Fruit fly (Drosophila melanogaster) whole organism, wandering third instar larva: Measurements from ENCODE around the gene CG14253.

Experiments used
- Abd-B ChIP-seq: fragments of >200 bp; optimal IDR thresholded peaks from 2 replicates; lab custom pipeline; 2017; ENCODE audit warnings: missing biosample characterization, missing genetic modification characterization
- CG32264 ChIP-seq: fragments of 200-800 bp; sonication (Bioruptor generic); optimal IDR thresholded peaks from 2 replicates; lab custom pipeline; 2016; ENCODE audit warnings: missing biosample characterization, missing genetic modification characterization
- CG9705 ChIP-seq: fragments of 200-800 bp; sonication (Bioruptor generic); optimal IDR thresholded peaks from 2 replicates; lab custom pipeline; 2018; ENCODE audit warnings: missing biosample characterization, mild to moderate bottlenecking, missing genetic modification characterization
- CrebA ChIP-seq: fragments of 200-800 bp; sonication (Bioruptor generic); optimal IDR thresholded peaks from 2 replicates; lab custom pipeline; 2016; ENCODE audit warnings: missing biosample characterization, mild to moderate bottlenecking, missing genetic modification characterization, borderline replicate concordance
- Dfd ChIP-seq: fragments of >200 bp; optimal IDR thresholded peaks from 2 replicates; lab custom pipeline; 2017; ENCODE audit warnings: missing biosample characterization, missing genetic modification characterization
- Dif ChIP-seq: fragments of 200-275, 200-300 bp; sonication (Bioruptor generic); optimal IDR thresholded peaks from 2 replicates; lab custom pipeline; 2018; ENCODE audit warnings: missing biosample characterization, missing genetic modification characterization; ENCODE audit not compliant: partially characterized antibody
- GATAd ChIP-seq: sonication (Bioruptor generic); optimal IDR thresholded peaks from 2 replicates; lab custom pipeline; 2016; ENCODE audit warnings: missing biosample characterization, missing genetic modification characterization
- HLH106 ChIP-seq: fragments of 200-800 bp; optimal IDR thresholded peaks from 3 replicates; lab custom pipeline; 2019; ENCODE audit warnings: missing biosample characterization, mild to moderate bottlenecking, missing genetic modification characterization, moderate library complexity
- Hnf4 ChIP-seq: fragments of 200-800 bp; sonication (Bioruptor generic); optimal IDR thresholded peaks from 2 replicates; lab custom pipeline; 2016; ENCODE audit warnings: missing biosample characterization, mild to moderate bottlenecking, missing genetic modification characterization
- Hr78 ChIP-seq: fragments of >200 bp; optimal IDR thresholded peaks from 2 replicates; lab custom pipeline; 2017; ENCODE audit warnings: missing biosample characterization, missing genetic modification characterization
- Hr83 ChIP-seq: fragments of 200-300 bp; sonication (Bioruptor generic); optimal IDR thresholded peaks from 2 replicates; lab custom pipeline; 2016; ENCODE audit warnings: missing biosample characterization, mild to moderate bottlenecking, missing genetic modification characterization, moderate library complexity; ENCODE audit not compliant: poor library complexity, severe bottlenecking
- Jra ChIP-seq: sonication (Bioruptor generic); optimal IDR thresholded peaks from 2 replicates; lab custom pipeline; 2016; ENCODE audit warnings: missing biosample characterization, missing genetic modification characterization
- Mio ChIP-seq: sonication (Bioruptor generic); optimal IDR thresholded peaks from 2 replicates; lab custom pipeline; 2016; ENCODE audit warnings: missing biosample characterization, missing genetic modification characterization
- Myc ChIP-seq: fragments of >200 bp; optimal IDR thresholded peaks from 2 replicates; lab custom pipeline; 2017
- N ChIP-seq: fragments of >200 bp; optimal IDR thresholded peaks from 2 replicates; lab custom pipeline; 2018; ENCODE audit warnings: missing biosample characterization, missing external identifiers, missing genetic modification characterization
- OdsH ChIP-seq: fragments of 200-800 bp; sonication (Bioruptor generic); optimal IDR thresholded peaks from 2 replicates; lab custom pipeline; 2016; ENCODE audit warnings: missing biosample characterization, mild to moderate bottlenecking, missing genetic modification characterization
- Rel ChIP-seq, 2 experiments: fragments of 200-800 bp; sonication (Bioruptor generic) in 1 of 2; optimal IDR thresholded peaks; 2 replicates in 1 of 2; 3 replicates in 1 of 2; lab custom pipeline; 2016 to 2019; ENCODE audit warnings: mild to moderate bottlenecking in 2 of 2, missing biosample characterization in 2 of 2, missing genetic modification characterization in 2 of 2, moderate library complexity in 1 of 2
- Sp1 ChIP-seq: fragments of 200-800 bp; sonication (Bioruptor generic); optimal IDR thresholded peaks from 3 replicates; lab custom pipeline; 2019; ENCODE audit warnings: missing biosample characterization, mild to moderate bottlenecking, missing genetic modification characterization, moderate library complexity
- Vsx2 ChIP-seq: fragments of 200-300, 225-300 bp; sonication (Bioruptor generic); optimal IDR thresholded peaks from 2 replicates; lab custom pipeline; 2018; ENCODE audit warnings: missing biosample characterization, missing genetic modification characterization; ENCODE audit not compliant: partially characterized antibody
- br ChIP-seq: fragments of 200-800 bp; sonication (Bioruptor generic); optimal IDR thresholded peaks from 2 replicates; lab custom pipeline; 2016; ENCODE audit warnings: missing biosample characterization, missing genetic modification characterization
- brk ChIP-seq: fragments of 200-800 bp; sonication (Bioruptor generic); optimal IDR thresholded peaks from 2 replicates; lab custom pipeline; 2016; ENCODE audit warnings: missing biosample characterization, mild to moderate bottlenecking, missing genetic modification characterization
- dl ChIP-seq, 2 experiments: fragments of 175-275, 200-275 bp in 1 of 2; fragments of 200-275 bp in 1 of 2; sonication (Bioruptor generic); optimal IDR thresholded peaks; lab custom pipeline; 2018; ENCODE audit warnings: mild to moderate bottlenecking in 2 of 2, missing biosample characterization in 2 of 2, missing genetic modification characterization in 2 of 2, moderate library complexity in 2 of 2; ENCODE audit not compliant: partially characterized antibody in 2 of 2, insufficient read depth in 1 of 2
- dmrt93B ChIP-seq: fragments of 200-800 bp; sonication (Bioruptor generic); optimal IDR thresholded peaks from 2 replicates; lab custom pipeline; 2018; ENCODE audit warnings: missing biosample characterization, mild to moderate bottlenecking, missing genetic modification characterization
- dsf ChIP-seq: sonication (Bioruptor generic); optimal IDR thresholded peaks from 2 replicates; lab custom pipeline; 2016; ENCODE audit warnings: missing biosample characterization, missing genetic modification characterization, borderline replicate concordance
- ey ChIP-seq: fragments of 200-800 bp; sonication (Bioruptor generic); optimal IDR thresholded peaks from 2 replicates; lab custom pipeline; 2016; ENCODE audit warnings: missing biosample characterization, missing genetic modification characterization
- foxo ChIP-seq, 2 experiments: fragments of 200-800 bp; sonication (Bioruptor generic); optimal IDR thresholded peaks; 2 replicates in 1 of 2; 3 replicates in 1 of 2; lab custom pipeline; 2016 to 2017; ENCODE audit warnings: missing biosample characterization in 2 of 2, missing genetic modification characterization in 2 of 2
- fru ChIP-seq: fragments of 200-800 bp; sonication (Bioruptor generic); optimal IDR thresholded peaks from 3 replicates; lab custom pipeline; 2016; ENCODE audit warnings: missing biosample characterization, mild to moderate bottlenecking, missing genetic modification characterization
- h ChIP-seq: fragments of 200-800 bp; sonication (Bioruptor generic); optimal IDR thresholded peaks from 3 replicates; lab custom pipeline; 2016; ENCODE audit warnings: missing biosample characterization, mild to moderate bottlenecking, missing genetic modification characterization
- jim ChIP-seq: fragments of 175-275, 200-325 bp; sonication (Bioruptor generic); optimal IDR thresholded peaks from 2 replicates; lab custom pipeline; 2016; ENCODE audit warnings: missing biosample characterization, mild to moderate bottlenecking, missing genetic modification characterization
- lola ChIP-seq: fragments of >200 bp; optimal IDR thresholded peaks from 2 replicates; lab custom pipeline; 2017; ENCODE audit warnings: missing biosample characterization, missing genetic modification characterization
- pan ChIP-seq: fragments of >200 bp; optimal IDR thresholded peaks from 2 replicates; lab custom pipeline; 2017
- psq ChIP-seq: fragments of 200-800 bp; sonication (Bioruptor generic); optimal IDR thresholded peaks from 3 replicates; lab custom pipeline; 2017; ENCODE audit warnings: missing biosample characterization, mild to moderate bottlenecking, missing genetic modification characterization, moderate library complexity
- rgr ChIP-seq: fragments of 200-800 bp; sonication (Bioruptor generic); optimal IDR thresholded peaks from 3 replicates; lab custom pipeline; 2016; ENCODE audit warnings: missing biosample characterization, mild to moderate bottlenecking, missing genetic modification characterization
- sage ChIP-seq: fragments of 200-800 bp; sonication (Bioruptor generic); optimal IDR thresholded peaks from 2 replicates; lab custom pipeline; 2016; ENCODE audit warnings: missing biosample characterization, mild to moderate bottlenecking, missing genetic modification characterization
- sv ChIP-seq: fragments of 200-800 bp; sonication (Bioruptor generic); optimal IDR thresholded peaks from 3 replicates; lab custom pipeline; 2016; ENCODE audit warnings: missing biosample characterization, missing genetic modification characterization
- tai ChIP-seq: sonication (Bioruptor generic); optimal IDR thresholded peaks from 2 replicates; lab custom pipeline; 2016; ENCODE audit warnings: missing biosample characterization, missing genetic modification characterization
- usp ChIP-seq: fragments of >200 bp; optimal IDR thresholded peaks from 2 replicates; lab custom pipeline; 2017; ENCODE audit warnings: missing biosample characterization, missing genetic modification characterization
- woc ChIP-seq: sonication (Bioruptor generic); optimal IDR thresholded peaks from 2 replicates; lab custom pipeline; 2016; ENCODE audit warnings: missing biosample characterization, mild to moderate bottlenecking, missing genetic modification characterization

Gene CG14253

dm6 chr3R:26957132-26957531 is 21.2 kb upstream of the CG14253 start:
- TF ChIP-seq CrebA (GFP tag; lab: Kevin White, UChicago) (no peak), Rel (GFP tag; optimal IDR thresholded peaks at IDR 0.05; lab: Kevin White, UChicago) (no peak), Rel (tag; optimal IDR thresholded peaks at IDR 0.05; lab: Kevin White, UChicago) (no peak), N (GFP tag; lab: Kevin White, UChicago) (peak; percentile 15), OdsH (no peak), Vsx2 (GFP tag; lab: Kevin White, UChicago) (no peak), GATAd (GFP tag; lab: Kevin White, UChicago) (no peak), usp (GFP tag; lab: Kevin White, UChicago) (no peak), Myc (peak; percentile 3), Dfd (GFP tag; lab: Kevin White, UChicago) (no peak)

- no peak for TF ChIP-seq GATAd (GFP tag; lab: Kevin White, UChicago)
- no peak for TF ChIP-seq Rel (GFP tag; optimal IDR thresholded peaks at IDR 0.05; lab: Kevin White, UChicago)
- peak; percentile 64 for TF ChIP-seq Rel (tag; optimal IDR thresholded peaks at IDR 0.05; lab: Kevin White, UChicago)
- TF ChIP-seq Jra (GFP tag; lab: Kevin White, UChicago) = no peak
- TF ChIP-seq foxo (GFP tag; optimal IDR thresholded peaks at IDR 0.05; lab: Kevin White, UChicago) = no peak
These were observed 19.9 kb upstream of the CG14253 start, which contains the start of gene CG6330 for dm6 chr3R:26958314-26958979. TSS of gene CG6330 (minus strand) at chr3R:26958491.

dm6 chr3R:26960496-26960895 is 17.8 kb upstream of the CG14253 start:
- TF ChIP-seq brk (GFP tag; lab: Kevin White, UChicago) (no peak), dl (GFP tag; optimal IDR thresholded peaks at IDR 0.05; lab: Kevin White, UChicago; ENCODE audit: insufficient read depth in 1 of 2, partially characterized antibody in 2 of 2) (peak in 1 of 2 experiments; percentile 5)

dm6 chr3R:26963747-26964174 is 14.6 kb upstream of the CG14253 start:
- TF ChIP-seq sage (GFP tag; lab: Kevin White, UChicago) (peak; percentile 64), dmrt93B (GFP tag; lab: Kevin White, UChicago) (peak; percentile 64), woc (GFP tag; lab: Kevin White, UChicago) (peak; percentile 19), sv (GFP tag; lab: Kevin White, UChicago) (peak; percentile 18), OdsH (peak; percentile 25), Hr83 (no peak), br (GFP tag; lab: Kevin White, UChicago) (peak; percentile 36), Vsx2 (GFP tag; lab: Kevin White, UChicago) (no peak), Jra (GFP tag; lab: Kevin White, UChicago) (no peak), dl (GFP tag; optimal IDR thresholded peaks at IDR 0.05; lab: Kevin White, UChicago; ENCODE audit: insufficient read depth in 1 of 2, partially characterized antibody in 2 of 2) (no peak), usp (GFP tag; lab: Kevin White, UChicago) (no peak), foxo (GFP tag; optimal IDR thresholded peaks at IDR 0.05; lab: Kevin White, UChicago) (peak in 1 of 2 experiments; percentile 71), HLH106 (tag; lab: Kevin White, UChicago) (peak; percentile 61), Mio (no peak), pan (lab: Kevin White, UChicago) (no peak), ey (peak; percentile 47), lola (GFP tag; lab: Kevin White, UChicago) (no peak), Myc (no peak), CG32264 (GFP tag; lab: Kevin White, UChicago) (no peak), Rel (GFP tag; optimal IDR thresholded peaks at IDR 0.05; lab: Kevin White, UChicago) (no peak), Rel (tag; optimal IDR thresholded peaks at IDR 0.05; lab: Kevin White, UChicago) (no peak), rgr (GFP tag; lab: Kevin White, UChicago) (peak; percentile 20), Dfd (GFP tag; lab: Kevin White, UChicago) (no peak), jim (GFP tag; lab: Kevin White, UChicago) (no peak), CG9705 (GFP tag; lab: Kevin White, UChicago) (peak; percentile 29), tai (GFP tag; lab: Kevin White, UChicago) (no peak), h (peak; percentile 37), Hnf4 (GFP tag; lab: Kevin White, UChicago) (peak; percentile 20), Dif (GFP tag; lab: Kevin White, UChicago) (no peak), CrebA (GFP tag; lab: Kevin White, UChicago) (no peak), Sp1 (peak; percentile 40), dsf (no peak), brk (GFP tag; lab: Kevin White, UChicago) (no peak), psq (no peak), Hr78 (no peak), Abd-B (GFP tag; lab: Kevin White, UChicago) (no peak), GATAd (GFP tag; lab: Kevin White, UChicago) (no peak), fru (peak; percentile 24), N (GFP tag; lab: Kevin White, UChicago) (no peak)
